Fruit fly (Drosophila melanogaster): ENCODE data around the gene CG11037.

Gene CG11037

dm6 chr3L:20944180-20944579 lies 17.0 kb downstream of the CG11037 start (continued):
- TF ChIP-seq CG14710 (tag; optimal IDR thresholded peaks at IDR 0.05): peak; percentile 55
- TF ChIP-seq CG7357 (GFP tag; IDR thresholded peaks at IDR 0.05): no peak
- TF ChIP-seq CG33213 (GFP tag; optimal IDR thresholded peaks at IDR 0.05): no peak
- peak; percentile 44 for TF ChIP-seq gem (tag; optimal IDR thresholded peaks at IDR 0.05)
- TF ChIP-seq exex (tag; optimal IDR thresholded peaks at IDR 0.05): no peak
- TF ChIP-seq Myb (GFP tag; optimal IDR thresholded peaks at IDR 0.05): no peak
- TF ChIP-seq Sox100B (GFP tag; optimal IDR thresholded peaks at IDR 0.05): peak; percentile 39
- peak; percentile 40 for TF ChIP-seq Bdp1 (GFP tag; optimal IDR thresholded peaks at IDR 0.05)
- TF ChIP-seq pum (GFP tag; optimal IDR thresholded peaks at IDR 0.05): no peak
- TF ChIP-seq CG18764 (GFP tag; optimal IDR thresholded peaks at IDR 0.05): no peak
- no peak for TF ChIP-seq CG15073 (GFP tag; optimal IDR thresholded peaks at IDR 0.05)
- peak; percentile 16 for TF ChIP-seq CG5180 (GFP tag; optimal IDR thresholded peaks at IDR 0.05)
- peak; percentile 6 for TF ChIP-seq Nf-YB (GFP tag; optimal IDR thresholded peaks at IDR 0.05)
- TF ChIP-seq tap (tag; optimal IDR thresholded peaks at IDR 0.05): no peak
- TF ChIP-seq Nf-YC (tag; optimal IDR thresholded peaks at IDR 0.05): no peak
- TF ChIP-seq CG12236 (GFP tag; optimal IDR thresholded peaks at IDR 0.05): peak; percentile 63
- TF ChIP-seq CG12942 (GFP tag; optimal IDR thresholded peaks at IDR 0.05): peak; percentile 32
- TF ChIP-seq fd102C (GFP tag; optimal IDR thresholded peaks at IDR 0.05): peak; percentile 47
- TF ChIP-seq CG8089 (GFP tag; optimal IDR thresholded peaks at IDR 0.05): peak; percentile 62
- no peak for TF ChIP-seq ash1 (GFP tag; optimal IDR thresholded peaks at IDR 0.05)
- no peak for TF ChIP-seq pan (optimal IDR thresholded peaks at IDR 0.05)
- TF ChIP-seq pan (GFP tag; optimal IDR thresholded peaks at IDR 0.05 in 1 of 2, IDR thresholded peaks at IDR 0.05 in 1 of 2): no peak
- no peak for TF ChIP-seq CG7271 (tag; optimal IDR thresholded peaks at IDR 0.05)
- peak; percentile 28 for TF ChIP-seq CG18599 (GFP tag; optimal IDR thresholded peaks at IDR 0.05)
- peak; percentile 19 for TF ChIP-seq PHDP (tag; optimal IDR thresholded peaks at IDR 0.05)
- no peak for TF ChIP-seq tll (GFP tag; optimal IDR thresholded peaks at IDR 0.05)
- TF ChIP-seq nmo (GFP tag; optimal IDR thresholded peaks at IDR 0.05): no peak
- TF ChIP-seq fu2 (GFP tag; optimal IDR thresholded peaks at IDR 0.05): no peak
- TF ChIP-seq CrebB (tag; optimal IDR thresholded peaks at IDR 0.05): peak; percentile 56
- TF ChIP-seq CG7928 (GFP tag; optimal IDR thresholded peaks at IDR 0.05): no peak
- TF ChIP-seq salm (tag; optimal IDR thresholded peaks at IDR 0.05): peak; percentile 8
- TF ChIP-seq gsb-n (tag; optimal IDR thresholded peaks at IDR 0.05): peak; percentile 55
- no peak for TF ChIP-seq NFAT (GFP tag; IDR thresholded peaks at IDR 0.05)
- no peak for TF ChIP-seq inv (GFP tag; IDR thresholded peaks at IDR 0.05; ENCODE audit: partially characterized antibody)
- peak; percentile 55 for TF ChIP-seq CG7745 (tag; optimal IDR thresholded peaks at IDR 0.05)
- no peak for TF ChIP-seq rib (GFP tag; IDR thresholded peaks at IDR 0.05)
- TF ChIP-seq CG9727 (GFP tag; optimal IDR thresholded peaks at IDR 0.05): peak; percentile 71
- no peak for TF ChIP-seq Dip2 (GFP tag; IDR thresholded peaks at IDR 0.05)
- TF ChIP-seq CG1832 (GFP tag; optimal IDR thresholded peaks at IDR 0.05): no peak
- TF ChIP-seq CG12391 (tag; optimal IDR thresholded peaks at IDR 0.05): peak; percentile 19
- TF ChIP-seq CG10543 (GFP tag; optimal IDR thresholded peaks at IDR 0.05): no peak
- no peak for TF ChIP-seq phol (tag; optimal IDR thresholded peaks at IDR 0.05)
- TF ChIP-seq bcd (GFP tag; optimal IDR thresholded peaks at IDR 0.05): peak; percentile 24
- TF ChIP-seq ATbp (GFP tag; optimal IDR thresholded peaks at IDR 0.05): peak; percentile 70
- 0 out of 2 replicates have a peak, but pooled peaks have one; percentile 32 for TF ChIP-seq vvl (GFP tag; IDR thresholded peaks at IDR 0.05)
- TF ChIP-seq Kr (GFP tag; optimal IDR thresholded peaks at IDR 0.05): peak; percentile 66
- TF ChIP-seq BEAF-32 (GFP tag; optimal IDR thresholded peaks at IDR 0.05): no peak
- TF ChIP-seq CG9817 (tag; optimal IDR thresholded peaks at IDR 0.05): no peak
- no peak for TF ChIP-seq CG15011 (GFP tag; optimal IDR thresholded peaks at IDR 0.05)
- TF ChIP-seq psq (GFP tag; optimal IDR thresholded peaks at IDR 0.05): no peak
